Worm (Caenorhabditis elegans) whole organism, L3 larva: ENCODE data around the gene srw-44.
A peak's percentile ranks its signal among the peaks of the same experiment; 100 is the strongest.
"Not testable (repeated sequence)": the region's sequence is repeated elsewhere in the genome, so short reads cannot be mapped to it uniquely, and the experiment has no call there.

Experiments
- R02D3.7 ChIP-seq: fragments of 150-350 bp; optimal IDR thresholded peaks from 2 replicates; lab custom pipeline; 2014; ENCODE audit warnings: missing biosample characterization, missing genetic modification characterization
- aly-2 ChIP-seq: fragments of 150-350 bp; optimal IDR thresholded peaks from 2 replicates; lab custom pipeline; 2014; ENCODE audit warnings: missing biosample characterization, missing genetic modification characterization
- ceh-16 ChIP-seq: sonication (generic microtip); optimal IDR thresholded peaks from 2 replicates; lab custom pipeline; 2017; ENCODE audit warnings: missing biosample characterization, missing genetic modification characterization
- ceh-28 ChIP-seq: fragments of 150-350 bp; optimal IDR thresholded peaks from 2 replicates; lab custom pipeline; 2014; ENCODE audit warnings: missing biosample characterization, missing genetic modification reagents, missing genetic modification characterization
- egl-5 ChIP-seq: fragments of 150-350 bp; optimal IDR thresholded peaks from 2 replicates; lab custom pipeline; 2017; ENCODE audit warnings: missing biosample characterization, missing genetic modification reagents, missing genetic modification characterization, inconsistent platforms
- elt-1 ChIP-seq: fragments of 150-350 bp; optimal IDR thresholded peaks from 2 replicates; lab custom pipeline; 2014; ENCODE audit warnings: missing biosample characterization, missing genetic modification characterization
- elt-2 ChIP-seq: sonication (generic microtip); optimal IDR thresholded peaks from 2 replicates; lab custom pipeline; 2016; ENCODE audit warnings: missing genetic modification reagents, mild to moderate bottlenecking, missing genetic modification characterization, missing compliant biosample characterization
- elt-3 ChIP-seq, 3 experiments: fragments of 150-350 bp in 1 of 3; sonication (generic microtip) in 2 of 3; optimal IDR thresholded peaks; 2 replicates in 2 of 3; 4 replicates in 1 of 3; lab custom pipeline; 2014 to 2017; ENCODE audit warnings: missing biosample characterization in 3 of 3, missing genetic modification characterization in 3 of 3
- eor-1 ChIP-seq, 2 experiments: fragments of 150-350 bp; optimal IDR thresholded peaks; 2 replicates each; lab custom pipeline; 2014 to 2018; ENCODE audit warnings: missing biosample characterization in 2 of 2, missing genetic modification characterization in 2 of 2
- fkh-10 ChIP-seq: sonication (generic microtip); optimal IDR thresholded peaks from 2 replicates; lab custom pipeline; 2017; ENCODE audit warnings: missing biosample characterization, missing genetic modification reagents, missing genetic modification characterization
- fkh-2 ChIP-seq: fragments of 150-350 bp; optimal IDR thresholded peaks from 2 replicates; lab custom pipeline; 2014; ENCODE audit warnings: missing biosample characterization, missing genetic modification reagents, missing genetic modification characterization
- jun-1 ChIP-seq: fragments of 150-350 bp; optimal IDR thresholded peaks from 2 replicates; lab custom pipeline; 2014; ENCODE audit warnings: missing biosample characterization, missing genetic modification reagents, missing genetic modification characterization
- lin-15B ChIP-seq: fragments of 150-350 bp; optimal IDR thresholded peaks from 2 replicates; lab custom pipeline; 2014; ENCODE audit warnings: missing biosample characterization, missing genetic modification characterization
- lsy-12 ChIP-seq: sonication (generic microtip); optimal IDR thresholded peaks from 2 replicates; lab custom pipeline; 2016; ENCODE audit warnings: mild to moderate bottlenecking, missing genetic modification characterization, missing compliant biosample characterization
- mdl-1 ChIP-seq: fragments of 150-350 bp; optimal IDR thresholded peaks from 2 replicates; lab custom pipeline; 2014; ENCODE audit warnings: missing biosample characterization, missing genetic modification characterization
- nfya-1 ChIP-seq: sonication (generic microtip); optimal IDR thresholded peaks from 2 replicates; lab custom pipeline; 2017; ENCODE audit warnings: missing genetic modification characterization, mild to moderate bottlenecking, missing compliant biosample characterization, antibody characterized with exemption, moderate library complexity; ENCODE audit not compliant: insufficient read depth
- nhr-11 ChIP-seq: fragments of 150-350 bp; optimal IDR thresholded peaks from 2 replicates; lab custom pipeline; 2014; ENCODE audit warnings: missing biosample characterization, missing genetic modification characterization
- nhr-12 ChIP-seq: fragments of 150-350 bp; optimal IDR thresholded peaks from 2 replicates; lab custom pipeline; 2014; ENCODE audit warnings: missing biosample characterization, missing genetic modification characterization
- nhr-23 ChIP-seq: fragments of 150-350 bp; optimal IDR thresholded peaks from 2 replicates; lab custom pipeline; 2014; ENCODE audit warnings: missing biosample characterization, missing genetic modification reagents, missing genetic modification characterization
- nhr-25 ChIP-seq: sonication (generic microtip); optimal IDR thresholded peaks from 2 replicates; lab custom pipeline; 2017; ENCODE audit warnings: missing biosample characterization, missing genetic modification characterization
- nhr-76 ChIP-seq: fragments of 150-350 bp; sonication (generic microtip); optimal IDR thresholded peaks from 5 replicates; lab custom pipeline; 2014; ENCODE audit warnings: missing biosample characterization, missing genetic modification characterization
- nhr-77 ChIP-seq: fragments of 150-350 bp; optimal IDR thresholded peaks from 2 replicates; lab custom pipeline; 2014; ENCODE audit warnings: missing biosample characterization, missing genetic modification characterization
- pha-4 ChIP-seq: fragments of 150-350 bp; optimal IDR thresholded peaks from 2 replicates; lab custom pipeline; 2014; ENCODE audit warnings: missing biosample characterization, missing genetic modification reagents, missing genetic modification characterization
- pqm-1 ChIP-seq: fragments of 150-350 bp; optimal IDR thresholded peaks from 2 replicates; lab custom pipeline; 2017; ENCODE audit warnings: missing biosample characterization, missing genetic modification characterization, inconsistent platforms
- snpc-4 ChIP-seq: fragments of 150-350 bp; optimal IDR thresholded peaks from 2 replicates; lab custom pipeline; 2014; ENCODE audit warnings: missing biosample characterization, missing genetic modification characterization
- tbx-2 ChIP-seq: sonication (generic microtip); optimal IDR thresholded peaks from 2 replicates; lab custom pipeline; 2016; ENCODE audit warnings: mild to moderate bottlenecking, missing genetic modification characterization, missing compliant biosample characterization
- unc-39 ChIP-seq: sonication (generic microtip); optimal IDR thresholded peaks from 4 replicates; lab custom pipeline; 2017; ENCODE audit warnings: missing biosample characterization, missing genetic modification characterization
- unc-62 ChIP-seq: fragments of 150-350 bp; sonication (generic microtip); optimal IDR thresholded peaks from 4 replicates; lab custom pipeline; 2014; ENCODE audit warnings: missing biosample characterization, missing genetic modification reagents, missing genetic modification characterization
- zag-1 ChIP-seq: fragments of 150-350 bp; optimal IDR thresholded peaks from 2 replicates; lab custom pipeline; 2014; ENCODE audit warnings: missing biosample characterization, missing genetic modification characterization
- ztf-11 ChIP-seq: fragments of 150-350 bp; optimal IDR thresholded peaks from 2 replicates; lab custom pipeline; 2014; ENCODE audit warnings: missing biosample characterization, missing genetic modification characterization

srw-44 gene

ce11 chrV:16645201-16645940 lies 34.7 kb upstream of the srw-44 start, which contains the start of gene W06G6.17:
TSS of gene W06G6.17 (minus strand) at chrV:16645251.
- TF ChIP-seq mdl-1 (tag; lab: Kevin White, UChicago) = no peak
- peak; percentile 11 for TF ChIP-seq elt-2 (tag; lab: Kevin White, UChicago)
- TF ChIP-seq, all 47 proteins: peak for 1

- no peak for TF ChIP-seq nfya-1 (tag; lab: Kevin White, UChicago)
- no peak for TF ChIP-seq snpc-4 (tag; lab: Kevin White, UChicago)
- no peak for TF ChIP-seq jun-1 (tag; lab: Kevin White, UChicago)
- no peak for TF ChIP-seq ceh-16 (tag; lab: Kevin White, UChicago)
- TF ChIP-seq aly-2 (tag; lab: Kevin White, UChicago) = no peak
- no peak for TF ChIP-seq nhr-23 (tag; lab: Kevin White, UChicago)
- no peak for TF ChIP-seq ceh-28
- no peak for TF ChIP-seq pha-4 (tag; lab: Kevin White, UChicago)
- TF ChIP-seq nhr-11 (tag; lab: Kevin White, UChicago) = no peak
- no peak for TF ChIP-seq R02D3.7 (tag; lab: Kevin White, UChicago)
- TF ChIP-seq tbx-2 (tag; lab: Kevin White, UChicago) = no peak
Observed at ce11 chrV:16646372-16646771, 33.7 kb upstream of the srw-44 start, which contains the start of gene W06G6.9. TSS of gene W06G6.9 (minus strand) at chrV:16646472.

ce11 chrV:16647093-16647492 lies 33.0 kb upstream of the srw-44 start, which contains the start of gene W06G6.10:
TSS of gene W06G6.10 (minus strand) at chrV:16647193.
- no peak for TF ChIP-seq snpc-4 (tag; lab: Kevin White, UChicago)
- TF ChIP-seq, all 47 proteins: peak for 0

- TF ChIP-seq elt-2 (tag; lab: Kevin White, UChicago) = peak; percentile 12
- TF ChIP-seq fkh-2 = no peak
- TF ChIP-seq zag-1 (tag; lab: Kevin White, UChicago) = no peak
- TF ChIP-seq egl-5 = no peak
- TF ChIP-seq fkh-10 (GFP tag; lab: Kevin White, UChicago) = no peak
- no peak for TF ChIP-seq nhr-25 (tag; lab: Kevin White, UChicago)
Observed at ce11 chrV:16648317-16649018, 31.6 kb upstream of the srw-44 start, which contains the start of gene W06G6.20. TSS of gene W06G6.20 (minus strand) at chrV:16648367.

- not testable (repeated sequence) for TF ChIP-seq unc-62 (GFP tag; lab: Kevin White, UChicago); elt-3 (tag; optimal IDR thresholded peaks at IDR 0.05; lab: Kevin White, UChicago); lsy-12 (tag; lab: Kevin White, UChicago)
Observed at ce11 chrV:16649200-16649599, 30.9 kb upstream of the srw-44 start, which contains the start of gene W06G6.11. TSS of gene W06G6.11 (minus strand) at chrV:16649300.

- not testable (repeated sequence) for TF ChIP-seq egl-5; ceh-16 (tag; lab: Kevin White, UChicago); pha-4 (tag; lab: Kevin White, UChicago)
Observed at ce11 chrV:16654242-16654641, 25.8 kb upstream of the srw-44 start, which contains the start of gene W06G6.15. TSS of gene W06G6.15 (plus strand) at chrV:16654542.

ce11 chrV:16660816-16661215 lies 19.3 kb upstream of the srw-44 start, which contains the start of gene Y70C5B.2:
TSS of gene Y70C5B.2 (minus strand) at chrV:16660916.
- TF ChIP-seq nhr-77 (tag; lab: Kevin White, UChicago); fkh-2; nhr-25 (tag; lab: Kevin White, UChicago): not testable (repeated sequence)

- no peak for TF ChIP-seq jun-1 (tag; lab: Kevin White, UChicago)
- no peak for TF ChIP-seq elt-1 (tag; lab: Kevin White, UChicago)
- TF ChIP-seq pqm-1 (tag; lab: Kevin White, UChicago) = no peak
- TF ChIP-seq lin-15B (tag; lab: Kevin White, UChicago) = no peak
- TF ChIP-seq R02D3.7 (tag; lab: Kevin White, UChicago) = no peak
- TF ChIP-seq nhr-76 = no peak
- no peak for TF ChIP-seq nhr-12 (tag; lab: Kevin White, UChicago)
- TF ChIP-seq nhr-11 (tag; lab: Kevin White, UChicago) = no peak
- TF ChIP-seq eor-1 (tag; optimal IDR thresholded peaks at IDR 0.05; lab: Kevin White, UChicago) = no peak
- no peak for TF ChIP-seq ztf-11 (tag; lab: Kevin White, UChicago)
- no peak for TF ChIP-seq unc-39 (tag; lab: Kevin White, UChicago)
- no peak for TF ChIP-seq nhr-23 (tag; lab: Kevin White, UChicago)
Observed at ce11 chrV:16666647-16667046, 13.4 kb upstream of the srw-44 start, which contains the start of gene F14F8.14. TSS of gene F14F8.14 (minus strand) at chrV:16666747.
